Worm (Caenorhabditis elegans) whole organism, L4/young adult: ENCODE measurements around the gene irld-4.

Experiments used
- W03F9.2 ChIP-seq: fragments of 150-350 bp; optimal IDR thresholded peaks from 2 replicates; lab custom pipeline; 2014; ENCODE audit warnings: missing biosample characterization, missing genetic modification characterization
- him-1 ChIP-seq: sonication (generic microtip); optimal IDR thresholded peaks from 2 replicates; lab custom pipeline; 2016; ENCODE audit warnings: missing genotype, missing genetic modification reagents, missing genetic modification characterization, missing compliant biosample characterization

DNA sequence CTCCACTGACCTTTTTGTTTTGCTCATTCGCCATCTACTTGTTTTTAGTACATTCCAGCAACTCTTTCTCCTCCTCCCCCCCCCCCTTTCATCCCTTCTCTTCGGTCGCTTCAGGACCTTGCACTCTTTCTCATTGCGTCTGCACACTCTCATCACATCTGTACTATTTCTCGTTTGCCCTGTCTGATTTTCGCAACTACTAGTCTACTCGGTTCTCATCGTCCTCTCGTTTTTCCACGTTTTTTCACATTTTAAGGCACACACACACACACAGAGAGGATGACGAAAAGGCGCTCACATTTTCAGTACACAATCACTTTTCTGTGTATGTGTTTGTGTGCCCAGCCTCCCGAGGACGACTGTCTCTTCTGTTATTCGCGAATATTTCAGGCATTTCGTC lies 12.4 kb upstream of the irld-4 start:
- TF ChIP-seq W03F9.2 (no peak), him-1 (tag; lab: Kevin White, UChicago) (no peak)
